Fruit fly (Drosophila melanogaster) S2 (cell line): Measurements from ENCODE around the gene CG16713.

Experiments
- CG8478 ChIP-seq: fragments of >200 bp; optimal IDR thresholded peaks from 2 replicates; lab custom pipeline; 2018
- CTCF ChIP-seq, 2 experiments: fragments of >200 bp; optimal IDR thresholded peaks; 2 replicates each; lab custom pipeline; 2018

dm6 chr2L:3695361-3695818 is at the start of gene CG16713:
- TF ChIP-seq CTCF (optimal IDR thresholded peaks at IDR 0.05; lab: Kevin White, UChicago) (no peak), CG8478 (lab: Kevin White, UChicago) (no peak)
